Worm (Caenorhabditis elegans) whole organism, L3 larva: ENCODE measurements around the gene col-81.

ENCODE experiments used
- daf-12 ChIP-seq: fragments of 150-350 bp; optimal IDR thresholded peaks from 2 replicates; lab custom pipeline; 2014; ENCODE audit warnings: missing biosample characterization, missing genetic modification reagents, missing genetic modification characterization
- elt-2 ChIP-seq: sonication (generic microtip); optimal IDR thresholded peaks from 2 replicates; lab custom pipeline; 2016; ENCODE audit warnings: missing genetic modification reagents, mild to moderate bottlenecking, missing genetic modification characterization, missing compliant biosample characterization
- eor-1 ChIP-seq, 2 experiments: fragments of 150-350 bp; optimal IDR thresholded peaks; 2 replicates each; lab custom pipeline; 2014 to 2018; ENCODE audit warnings: missing biosample characterization in 2 of 2, missing genetic modification characterization in 2 of 2
- fos-1 ChIP-seq: fragments of 150-350 bp; optimal IDR thresholded peaks from 2 replicates; lab custom pipeline; 2014; ENCODE audit warnings: missing biosample characterization, missing genetic modification characterization
- lin-39 ChIP-seq: fragments of 150-350 bp; optimal IDR thresholded peaks from 2 replicates; lab custom pipeline; 2018; ENCODE audit warnings: missing biosample characterization, missing genetic modification reagents, missing genetic modification characterization
- mml-1 ChIP-seq: fragments of 150-350 bp; sonication (generic microtip); optimal IDR thresholded peaks from 3 replicates; lab custom pipeline; 2014; ENCODE audit warnings: missing biosample characterization, missing genetic modification characterization
- nhr-76 ChIP-seq: fragments of 150-350 bp; sonication (generic microtip); optimal IDR thresholded peaks from 5 replicates; lab custom pipeline; 2014; ENCODE audit warnings: missing biosample characterization, missing genetic modification characterization
- pha-4 ChIP-seq: fragments of 150-350 bp; optimal IDR thresholded peaks from 2 replicates; lab custom pipeline; 2014; ENCODE audit warnings: missing biosample characterization, missing genetic modification reagents, missing genetic modification characterization
- skn-1 ChIP-seq: fragments of 150-350 bp; optimal IDR thresholded peaks from 2 replicates; lab custom pipeline; 2014; ENCODE audit warnings: missing biosample characterization, missing genetic modification characterization
- snpc-4 ChIP-seq: fragments of 150-350 bp; optimal IDR thresholded peaks from 2 replicates; lab custom pipeline; 2014; ENCODE audit warnings: missing biosample characterization, missing genetic modification characterization
- tbx-2 ChIP-seq: sonication (generic microtip); optimal IDR thresholded peaks from 2 replicates; lab custom pipeline; 2016; ENCODE audit warnings: mild to moderate bottlenecking, missing genetic modification characterization, missing compliant biosample characterization
- ztf-11 ChIP-seq: fragments of 150-350 bp; optimal IDR thresholded peaks from 2 replicates; lab custom pipeline; 2014; ENCODE audit warnings: missing biosample characterization, missing genetic modification characterization

DNA sequence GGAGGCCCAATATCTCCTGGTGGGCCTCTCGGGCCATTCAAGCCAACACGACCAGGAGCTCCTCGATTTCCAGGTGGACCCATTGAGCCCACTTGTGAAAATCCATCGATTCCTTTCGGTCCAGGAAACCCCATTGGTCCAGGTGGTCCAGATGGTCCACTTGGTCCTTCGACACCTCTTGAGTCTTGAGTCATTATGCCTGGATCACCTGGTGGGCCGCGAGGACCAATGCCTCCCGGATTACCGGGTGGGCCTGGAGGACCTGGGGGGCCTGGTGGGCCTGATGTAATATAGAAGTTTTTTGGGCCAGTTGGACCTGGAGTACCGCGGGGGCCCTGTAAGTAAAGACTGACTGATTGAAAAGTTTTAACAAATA lies 30.6 kb upstream of the col-81 start:
- TF ChIP-seq mml-1: no peak
- TF ChIP-seq skn-1 (tag; lab: Kevin White, UChicago): no peak
- TF ChIP-seq snpc-4 (tag; lab: Kevin White, UChicago): no peak
- no peak for TF ChIP-seq fos-1 (tag; lab: Kevin White, UChicago)
- TF ChIP-seq nhr-76 (tag; lab: Kevin White, UChicago): no peak
- no peak for TF ChIP-seq tbx-2 (tag; lab: Kevin White, UChicago)
- TF ChIP-seq ztf-11: no peak
- no peak for TF ChIP-seq pha-4 (tag; lab: Kevin White, UChicago)
- no peak for TF ChIP-seq eor-1 (tag; optimal IDR thresholded peaks at IDR 0.05; lab: Kevin White, UChicago)
- TF ChIP-seq elt-2: no peak
- no peak for TF ChIP-seq lin-39
- no peak for TF ChIP-seq daf-12
